Worm (Caenorhabditis elegans) whole organism, midembryonic: ENCODE results near the gene C29E4.15.

Source experiments
- flt-1 ChIP-seq: fragments of 200-800 bp; sonication (Bioruptor generic); IDR thresholded peaks from 2 replicates; pipeline ENCODE4 v1.3.6; 2022; ENCODE audit warnings: missing genetic modification characterization, missing compliant biosample characterization
- klf-2 ChIP-seq: fragments of 200-800 bp; sonication (Bioruptor generic); conservative IDR thresholded peaks from 2 replicates; pipeline ENCODE4 v1.3.6; 2022; ENCODE audit warnings: missing genetic modification reagents, missing genetic modification characterization, missing compliant biosample characterization
- med-1 ChIP-seq: sonication (generic microtip); optimal IDR thresholded peaks from 2 replicates; lab custom pipeline; 2017; ENCODE audit warnings: missing genetic modification characterization, mild to moderate bottlenecking, missing compliant biosample characterization, antibody characterized with exemption, missing genetic modification reagents; ENCODE audit not compliant: insufficient read depth

DNA sequence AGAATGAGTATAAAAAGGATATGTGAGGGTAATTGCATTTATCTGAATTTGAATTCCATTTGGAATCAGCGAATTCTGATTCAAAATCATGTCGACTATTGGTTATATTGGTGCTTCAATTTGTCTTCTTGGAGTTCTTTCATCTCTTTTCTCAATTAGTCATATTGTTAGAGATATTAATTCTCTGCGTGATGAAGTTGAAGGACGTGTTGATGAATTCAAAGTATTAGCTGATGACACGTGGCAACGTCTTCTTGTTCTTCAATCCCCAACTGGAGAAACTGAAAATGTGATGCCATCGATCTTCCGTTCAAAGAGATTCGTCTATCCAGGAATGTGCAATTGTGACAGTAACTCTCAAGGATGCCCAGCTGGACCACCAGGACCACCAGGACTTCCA is 3.6 kb upstream of the C29E4.15 start, which contains the start of gene col-90:
- TF ChIP-seq med-1 (no peak), flt-1 (no peak), klf-2 (GFP tag; lab: Robert Waterston, UW) (no peak)
